Worm (Caenorhabditis elegans): ENCODE results near the gene R03E9.2.

DNA sequence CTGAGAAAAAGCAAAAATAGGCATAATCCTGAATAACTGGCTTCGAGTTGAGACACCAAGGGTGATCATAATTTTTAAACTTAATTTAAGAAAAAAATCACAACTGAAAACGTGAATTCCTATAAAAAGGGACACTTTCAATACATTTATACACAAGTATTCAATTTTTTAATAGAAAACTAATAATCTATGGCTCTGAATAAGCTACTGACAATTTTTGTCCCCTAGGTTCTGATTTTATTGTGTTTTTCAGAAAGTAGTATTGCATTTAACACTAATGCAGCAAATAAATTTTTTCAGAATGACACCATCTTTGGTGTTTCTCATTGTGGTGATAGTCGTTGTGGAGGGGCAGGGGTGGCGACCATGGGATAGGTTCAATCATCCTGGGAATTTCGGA, 19.8 kb downstream of the R03E9.2 start, which contains the start of gene nas-11:
- no peak for TF ChIP-seq ref-1 (GFP tag; conservative IDR thresholded peaks at IDR 0.05)
- no peak for TF ChIP-seq tab-1 (GFP tag; IDR thresholded peaks at IDR 0.05)
- TF ChIP-seq ztf-29 (GFP tag; IDR thresholded peaks at IDR 0.05) = no peak
- TF ChIP-seq cog-1 (tag; optimal IDR thresholded peaks at IDR 0.05) = no peak
